Fruit fly (Drosophila melanogaster): Measurements from ENCODE around the gene fd3F.
A peak's percentile ranks its signal among the peaks of the same experiment; 100 is the strongest.

Gene fd3F

dm6 chrX:3842898-3843297, 40.8 kb downstream of the fd3F start:
- TF ChIP-seq Vsx2 (GFP tag; optimal IDR thresholded peaks at IDR 0.05; ENCODE audit: partially characterized antibody), result peak; percentile 50
- no peak for TF ChIP-seq fru (GFP tag; optimal IDR thresholded peaks at IDR 0.05)
- no peak for TF ChIP-seq Dif (GFP tag; optimal IDR thresholded peaks at IDR 0.05; ENCODE audit: partially characterized antibody)

- TF ChIP-seq br (GFP tag; optimal IDR thresholded peaks at IDR 0.05) (no peak), Hr83 (GFP tag; optimal IDR thresholded peaks at IDR 0.05; ENCODE audit: poor library complexity, severe bottlenecking) (peak; percentile 58), Vsx2 (GFP tag; optimal IDR thresholded peaks at IDR 0.05; ENCODE audit: partially characterized antibody) (peak; percentile 91), dl (GFP tag; optimal IDR thresholded peaks at IDR 0.05; ENCODE audit: insufficient read depth in 1 of 2, partially characterized antibody in 2 of 2) (peak; percentile 57 to 59), Hr78 (GFP tag; optimal IDR thresholded peaks at IDR 0.05) (no peak), tai (GFP tag; optimal IDR thresholded peaks at IDR 0.05) (no peak), h (GFP tag; optimal IDR thresholded peaks at IDR 0.05) (peak; percentile 6), Jra (GFP tag; optimal IDR thresholded peaks at IDR 0.05) (no peak), Mio (GFP tag; optimal IDR thresholded peaks at IDR 0.05) (no peak), dsf (GFP tag; optimal IDR thresholded peaks at IDR 0.05; ENCODE audit: borderline replicate concordance) (no peak), fru (GFP tag; optimal IDR thresholded peaks at IDR 0.05) (no peak), Dif (GFP tag; optimal IDR thresholded peaks at IDR 0.05; ENCODE audit: partially characterized antibody) (peak; percentile 74), OdsH (GFP tag; optimal IDR thresholded peaks at IDR 0.05) (peak; percentile 32), jim (GFP tag; optimal IDR thresholded peaks at IDR 0.05) (no peak), ey (GFP tag; optimal IDR thresholded peaks at IDR 0.05) (no peak), Hnf4 (GFP tag; optimal IDR thresholded peaks at IDR 0.05) (no peak), psq (GFP tag; optimal IDR thresholded peaks at IDR 0.05) (no peak), Rel (GFP tag; optimal IDR thresholded peaks at IDR 0.05) (peak; percentile 15), Rel (tag; optimal IDR thresholded peaks at IDR 0.05) (peak; percentile 40), HLH106 (tag; optimal IDR thresholded peaks at IDR 0.05) (no peak), CrebA (GFP tag; optimal IDR thresholded peaks at IDR 0.05; ENCODE audit: borderline replicate concordance) (no peak), rgr (GFP tag; optimal IDR thresholded peaks at IDR 0.05) (peak; percentile 18), Sp1 (GFP tag; optimal IDR thresholded peaks at IDR 0.05) (peak; percentile 20)
Measured at dm6 chrX:3845340-3846161, 43.4 kb downstream of the fd3F start.

- TF ChIP-seq OdsH (GFP tag; optimal IDR thresholded peaks at IDR 0.05) (no peak), Dfd (GFP tag; optimal IDR thresholded peaks at IDR 0.05) (no peak)
Measured at dm6 chrX:3846393-3846792, 44.3 kb downstream of the fd3F start.

dm6 chrX:3849419-3850028, 47.4 kb downstream of the fd3F start:
- TF ChIP-seq psq (GFP tag; optimal IDR thresholded peaks at IDR 0.05) (no peak), dsf (GFP tag; optimal IDR thresholded peaks at IDR 0.05; ENCODE audit: borderline replicate concordance) (no peak), tai (GFP tag; optimal IDR thresholded peaks at IDR 0.05) (no peak), ey (GFP tag; optimal IDR thresholded peaks at IDR 0.05) (no peak), Dif (GFP tag; optimal IDR thresholded peaks at IDR 0.05; ENCODE audit: partially characterized antibody) (no peak)

Measured in whole organism, wandering third instar larva.